Fruit fly (Drosophila melanogaster): ENCODE measurements around the gene endos.

DNA sequence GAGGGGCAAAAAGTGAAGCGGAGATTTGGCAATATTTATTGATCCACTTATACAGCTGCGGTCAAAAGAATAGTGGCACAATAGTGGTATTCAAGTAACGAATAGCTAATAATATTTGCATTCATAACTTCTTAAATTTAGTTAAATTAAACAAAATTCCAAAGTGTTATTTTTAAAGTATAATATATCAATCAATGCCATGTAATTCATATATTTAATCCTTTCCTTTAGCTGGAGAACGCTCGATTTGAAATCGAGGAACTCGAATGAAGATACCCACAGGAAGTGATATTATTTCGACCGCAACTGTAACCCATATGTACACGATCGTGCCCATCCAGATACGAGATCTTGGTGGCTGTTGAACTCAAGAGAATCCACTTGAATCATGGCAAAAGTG, 47.7 kb upstream of the endos start:
- TF ChIP-seq CG8319 (GFP tag; optimal IDR thresholded peaks at IDR 0.05) (no peak), dac (GFP tag; optimal IDR thresholded peaks at IDR 0.05) (no peak), CG11902 (GFP tag; optimal IDR thresholded peaks at IDR 0.05) (no peak), lz (GFP tag; optimal IDR thresholded peaks at IDR 0.05) (peak; percentile 14), Hr4 (GFP tag; optimal IDR thresholded peaks at IDR 0.05) (no peak), CG10631 (GFP tag; optimal IDR thresholded peaks at IDR 0.05) (no peak), CG6163 (GFP tag; IDR thresholded peaks at IDR 0.05) (no peak), Blimp-1 (GFP tag; optimal IDR thresholded peaks at IDR 0.05) (no peak), salr (GFP tag; optimal IDR thresholded peaks at IDR 0.05) (no peak)

All from whole organism, prepupa.